Fruit fly (Drosophila melanogaster) whole organism, wandering third instar larva: ENCODE measurements around the gene CG7408.

ENCODE experiments used
- CG32264 ChIP-seq: fragments of 200-800 bp; sonication (Bioruptor generic); optimal IDR thresholded peaks from 2 replicates; lab custom pipeline; 2016; ENCODE audit warnings: missing biosample characterization, missing genetic modification characterization
- Dfd ChIP-seq: fragments of >200 bp; optimal IDR thresholded peaks from 2 replicates; lab custom pipeline; 2017; ENCODE audit warnings: missing biosample characterization, missing genetic modification characterization
- HLH106 ChIP-seq: fragments of 200-800 bp; optimal IDR thresholded peaks from 3 replicates; lab custom pipeline; 2019; ENCODE audit warnings: missing biosample characterization, mild to moderate bottlenecking, missing genetic modification characterization, moderate library complexity
- Hnf4 ChIP-seq: fragments of 200-800 bp; sonication (Bioruptor generic); optimal IDR thresholded peaks from 2 replicates; lab custom pipeline; 2016; ENCODE audit warnings: missing biosample characterization, mild to moderate bottlenecking, missing genetic modification characterization
- Mio ChIP-seq: sonication (Bioruptor generic); optimal IDR thresholded peaks from 2 replicates; lab custom pipeline; 2016; ENCODE audit warnings: missing biosample characterization, missing genetic modification characterization
- OdsH ChIP-seq: fragments of 200-800 bp; sonication (Bioruptor generic); optimal IDR thresholded peaks from 2 replicates; lab custom pipeline; 2016; ENCODE audit warnings: missing biosample characterization, mild to moderate bottlenecking, missing genetic modification characterization
- dl ChIP-seq, 2 experiments: fragments of 175-275, 200-275 bp in 1 of 2; fragments of 200-275 bp in 1 of 2; sonication (Bioruptor generic); optimal IDR thresholded peaks; lab custom pipeline; 2018; ENCODE audit warnings: mild to moderate bottlenecking in 2 of 2, missing biosample characterization in 2 of 2, missing genetic modification characterization in 2 of 2, moderate library complexity in 2 of 2; ENCODE audit not compliant: partially characterized antibody in 2 of 2, insufficient read depth in 1 of 2
- dmrt93B ChIP-seq: fragments of 200-800 bp; sonication (Bioruptor generic); optimal IDR thresholded peaks from 2 replicates; lab custom pipeline; 2018; ENCODE audit warnings: missing biosample characterization, mild to moderate bottlenecking, missing genetic modification characterization
- foxo ChIP-seq, 2 experiments: fragments of 200-800 bp; sonication (Bioruptor generic); optimal IDR thresholded peaks; 2 replicates in 1 of 2; 3 replicates in 1 of 2; lab custom pipeline; 2016 to 2017; ENCODE audit warnings: missing biosample characterization in 2 of 2, missing genetic modification characterization in 2 of 2
- h ChIP-seq: fragments of 200-800 bp; sonication (Bioruptor generic); optimal IDR thresholded peaks from 3 replicates; lab custom pipeline; 2016; ENCODE audit warnings: missing biosample characterization, mild to moderate bottlenecking, missing genetic modification characterization
- jim ChIP-seq: fragments of 175-275, 200-325 bp; sonication (Bioruptor generic); optimal IDR thresholded peaks from 2 replicates; lab custom pipeline; 2016; ENCODE audit warnings: missing biosample characterization, mild to moderate bottlenecking, missing genetic modification characterization
- pan ChIP-seq: fragments of >200 bp; optimal IDR thresholded peaks from 2 replicates; lab custom pipeline; 2017
- psq ChIP-seq: fragments of 200-800 bp; sonication (Bioruptor generic); optimal IDR thresholded peaks from 3 replicates; lab custom pipeline; 2017; ENCODE audit warnings: missing biosample characterization, mild to moderate bottlenecking, missing genetic modification characterization, moderate library complexity
- sage ChIP-seq: fragments of 200-800 bp; sonication (Bioruptor generic); optimal IDR thresholded peaks from 2 replicates; lab custom pipeline; 2016; ENCODE audit warnings: missing biosample characterization, mild to moderate bottlenecking, missing genetic modification characterization

DNA sequence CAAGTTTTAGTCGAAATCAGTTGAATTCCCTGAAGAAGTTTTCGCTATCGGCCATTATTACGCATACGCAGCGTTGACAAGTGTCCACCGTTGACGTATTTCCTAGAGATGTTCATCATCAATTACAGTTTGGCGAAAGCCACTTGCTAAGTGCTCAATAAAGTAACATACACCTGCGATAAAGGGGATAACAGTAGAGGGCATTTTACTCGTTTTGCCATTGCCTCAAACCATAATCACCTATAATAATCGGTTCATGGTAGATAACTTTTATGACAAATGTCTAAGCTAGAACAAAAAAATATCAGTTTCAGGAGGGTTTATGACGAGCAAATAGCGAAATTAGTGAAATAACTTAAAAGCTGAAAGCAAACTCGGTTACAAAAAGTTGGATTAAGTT is 23.7 kb downstream of the CG7408 start:
- TF ChIP-seq Dfd (GFP tag; lab: Kevin White, UChicago) (no peak), HLH106 (no peak), jim (GFP tag; lab: Kevin White, UChicago) (no peak), h (GFP tag; lab: Kevin White, UChicago) (no peak), psq (no peak), pan (lab: Kevin White, UChicago) (no peak), foxo (GFP tag; optimal IDR thresholded peaks at IDR 0.05; lab: Kevin White, UChicago) (no peak), OdsH (no peak), dmrt93B (no peak), Hnf4 (no peak), Mio (GFP tag; lab: Kevin White, UChicago) (no peak), CG32264 (no peak), dl (GFP tag; optimal IDR thresholded peaks at IDR 0.05; lab: Kevin White, UChicago; ENCODE audit: insufficient read depth in 1 of 2, partially characterized antibody in 2 of 2) (no peak), sage (GFP tag; lab: Kevin White, UChicago) (no peak)
